Fruit fly (Drosophila melanogaster): Measurements from ENCODE around the gene CG11444.
A peak's percentile ranks its signal among the peaks of the same experiment; 100 is the strongest.

CG11444 gene

dm6 chrX:4553999-4554398, at the start of gene CG11444 (continued):
- TF ChIP-seq Usf (GFP tag; optimal IDR thresholded peaks at IDR 0.05) (peak; percentile 13), jumu (GFP tag; optimal IDR thresholded peaks at IDR 0.05) (peak; percentile 4), gro (GFP tag; optimal IDR thresholded peaks at IDR 0.05) (peak; percentile 79), CG3847 (GFP tag; IDR thresholded peaks at IDR 0.05) (peak; percentile 76), CG11456 (GFP tag; IDR thresholded peaks at IDR 0.05) (0 out of 3 replicates have a peak, but pooled peaks have one; percentile 34), MBD-R2 (GFP tag; IDR thresholded peaks at IDR 0.05) (peak; percentile 76), sug (tag; optimal IDR thresholded peaks at IDR 0.05) (peak; percentile 55), CrebB (tag; optimal IDR thresholded peaks at IDR 0.05) (no peak), unpg (GFP tag; optimal IDR thresholded peaks at IDR 0.05) (peak; percentile 9), pb (GFP tag; optimal IDR thresholded peaks at IDR 0.05) (peak; percentile 3), CG17612 (GFP tag; IDR thresholded peaks at IDR 0.05) (no peak), fd102C (GFP tag; optimal IDR thresholded peaks at IDR 0.05) (no peak), Meics (GFP tag; optimal IDR thresholded peaks at IDR 0.05) (peak; percentile 42), her (GFP tag; optimal IDR thresholded peaks at IDR 0.05) (peak; percentile 50), CG2199 (GFP tag; IDR thresholded peaks at IDR 0.05) (no peak), CG9609 (GFP tag; optimal IDR thresholded peaks at IDR 0.05) (peak; percentile 37), corto (GFP tag; optimal IDR thresholded peaks at IDR 0.05) (no peak), CG3163 (GFP tag; optimal IDR thresholded peaks at IDR 0.05) (peak; percentile 37), CG42726 (GFP tag; IDR thresholded peaks at IDR 0.05; ENCODE audit: partially characterized antibody) (peak; percentile 52), ato (GFP tag; IDR thresholded peaks at IDR 0.05; ENCODE audit: partially characterized antibody) (no peak), CG12659 (GFP tag; optimal IDR thresholded peaks at IDR 0.05) (peak; percentile 77), Sry-β (GFP tag; optimal IDR thresholded peaks at IDR 0.05) (no peak), CG11085 (GFP tag; IDR thresholded peaks at IDR 0.05) (no peak), CG13894 (tag; optimal IDR thresholded peaks at IDR 0.05) (peak; percentile 37), CG17361 (GFP tag; IDR thresholded peaks at IDR 0.05) (0 out of 3 replicates have a peak, but pooled peaks have one; percentile 15), mam (GFP tag; optimal IDR thresholded peaks at IDR 0.05) (peak; percentile 60), D19A (tag; optimal IDR thresholded peaks at IDR 0.05) (no peak), CG4328 (GFP tag; optimal IDR thresholded peaks at IDR 0.05) (no peak), CG16779 (GFP tag; IDR thresholded peaks at IDR 0.05) (0 out of 2 replicates have a peak, but pooled peaks have one; percentile 31), CG16863 (GFP tag; optimal IDR thresholded peaks at IDR 0.05) (no peak), CG34224 (GFP tag; IDR thresholded peaks at IDR 0.05; ENCODE audit: partially characterized antibody) (0 out of 3 replicates have a peak, but pooled peaks have one; percentile 9), BEAF-32 (GFP tag; optimal IDR thresholded peaks at IDR 0.05) (peak; percentile 51), sqz (GFP tag; optimal IDR thresholded peaks at IDR 0.05) (peak; percentile 73), ssp (GFP tag; IDR thresholded peaks at IDR 0.05) (no peak), vnd (GFP tag; IDR thresholded peaks at IDR 0.05; ENCODE audit: partially characterized antibody) (no peak), p53 (GFP tag; optimal IDR thresholded peaks at IDR 0.05) (peak; percentile 42), CG5953 (GFP tag; IDR thresholded peaks at IDR 0.05) (no peak), CG17912 (GFP tag; optimal IDR thresholded peaks at IDR 0.05) (peak; percentile 30), CG33213 (GFP tag; optimal IDR thresholded peaks at IDR 0.05) (peak; percentile 88), CG3281 (GFP tag; optimal IDR thresholded peaks at IDR 0.05) (peak; percentile 9), pfk (GFP tag; optimal IDR thresholded peaks at IDR 0.05) (peak; percentile 44), caup (GFP tag; optimal IDR thresholded peaks at IDR 0.05; ENCODE audit: severe bottlenecking) (peak; percentile 49), Blimp-1 (GFP tag; optimal IDR thresholded peaks at IDR 0.05) (no peak), rib (GFP tag; IDR thresholded peaks at IDR 0.05) (peak; percentile 56), Neu2 (GFP tag; optimal IDR thresholded peaks at IDR 0.05; ENCODE audit: borderline replicate concordance) (no peak), Hsf (GFP tag; optimal IDR thresholded peaks at IDR 0.05) (peak; percentile 53), org-1 (GFP tag; optimal IDR thresholded peaks at IDR 0.05) (no peak), CG2116 (GFP tag; optimal IDR thresholded peaks at IDR 0.05) (peak; percentile 75), CG1603 (tag; optimal IDR thresholded peaks at IDR 0.05) (peak; percentile 84), CG7963 (GFP tag; IDR thresholded peaks at IDR 0.05; ENCODE audit: partially characterized antibody) (no peak)

Measured in whole organism, embryonic.